Worm (Caenorhabditis elegans) whole organism, late embryonic: Measurements from ENCODE around the gene str-185.

ENCODE experiments used
- F13H6.1 ChIP-seq: sonication (generic microtip); optimal IDR thresholded peaks from 2 replicates; lab custom pipeline; 2016; ENCODE audit warnings: missing genetic modification characterization, missing compliant biosample characterization
- K09A11.1 ChIP-seq: sonication (generic microtip); optimal IDR thresholded peaks from 2 replicates; lab custom pipeline; 2017; ENCODE audit warnings: antibody characterized with exemption, mild to moderate bottlenecking, missing genetic modification characterization, missing compliant biosample characterization; ENCODE audit not compliant: insufficient read depth
- ahr-1 ChIP-seq: sonication (generic microtip); optimal IDR thresholded peaks from 2 replicates; lab custom pipeline; 2016; ENCODE audit warnings: missing genetic modification characterization, missing compliant biosample characterization
- ama-1 ChIP-seq: fragments of 150-350 bp; optimal IDR thresholded peaks from 2 replicates; lab custom pipeline; 2014
- ceh-19 ChIP-seq: fragments of 200-800 bp; sonication (Bioruptor generic); optimal IDR thresholded peaks from 2 replicates; lab custom pipeline; 2018; ENCODE audit warnings: mild to moderate bottlenecking, missing genetic modification characterization, missing compliant biosample characterization
- ceh-22 ChIP-seq: sonication (generic microtip); optimal IDR thresholded peaks from 2 replicates; lab custom pipeline; 2017; ENCODE audit warnings: missing biosample characterization, missing genetic modification characterization
- ceh-31 ChIP-seq: sonication (generic microtip); optimal IDR thresholded peaks from 2 replicates; lab custom pipeline; 2016; ENCODE audit warnings: missing genetic modification characterization, missing compliant biosample characterization
- ceh-48 ChIP-seq: sonication (generic microtip); optimal IDR thresholded peaks from 2 replicates; lab custom pipeline; 2016; ENCODE audit warnings: missing genetic modification characterization, inconsistent platforms, missing compliant biosample characterization
- ceh-6 ChIP-seq: fragments of 200-800 bp; sonication (Bioruptor generic); optimal IDR thresholded peaks from 2 replicates; lab custom pipeline; 2018; ENCODE audit warnings: mild to moderate bottlenecking, missing genetic modification characterization, missing compliant biosample characterization
- ceh-9 ChIP-seq: sonication (generic microtip); optimal IDR thresholded peaks from 2 replicates; lab custom pipeline; 2016; ENCODE audit warnings: mild to moderate bottlenecking, missing genetic modification characterization, inconsistent platforms, missing compliant biosample characterization
- che-1 ChIP-seq: sonication (generic microtip); optimal IDR thresholded peaks from 2 replicates; lab custom pipeline; 2016; ENCODE audit warnings: mild to moderate bottlenecking, missing genetic modification characterization, missing compliant biosample characterization
- elt-4 ChIP-seq: sonication (generic microtip); optimal IDR thresholded peaks from 2 replicates; lab custom pipeline; 2016; ENCODE audit warnings: missing genetic modification characterization, missing compliant biosample characterization
- ets-4 ChIP-seq: sonication (generic microtip); optimal IDR thresholded peaks from 2 replicates; lab custom pipeline; 2016; ENCODE audit warnings: missing genetic modification characterization, missing compliant biosample characterization
- fkh-10 ChIP-seq: fragments of 150-350 bp; optimal IDR thresholded peaks from 2 replicates; lab custom pipeline; 2014; ENCODE audit warnings: missing biosample characterization, missing genetic modification reagents, missing genetic modification characterization
- fkh-6 ChIP-seq: sonication (generic microtip); optimal IDR thresholded peaks from 2 replicates; lab custom pipeline; 2016; ENCODE audit warnings: missing genetic modification characterization, missing compliant biosample characterization
- gmeb-2 ChIP-seq: sonication (generic microtip); optimal IDR thresholded peaks from 2 replicates; lab custom pipeline; 2016; ENCODE audit warnings: missing genetic modification characterization, inconsistent platforms, missing compliant biosample characterization
- hlh-13 ChIP-seq: fragments of 200-800 bp; sonication (Bioruptor generic); optimal IDR thresholded peaks from 2 replicates; lab custom pipeline; 2018; ENCODE audit warnings: mild to moderate bottlenecking, missing genetic modification characterization, missing compliant biosample characterization
- hlh-15 ChIP-seq: sonication (generic microtip); optimal IDR thresholded peaks from 2 replicates; lab custom pipeline; 2016; ENCODE audit warnings: missing genetic modification characterization, missing compliant biosample characterization
- lin-11 ChIP-seq: fragments of 200-800 bp; sonication (Bioruptor generic); optimal IDR thresholded peaks from 2 replicates; lab custom pipeline; 2018; ENCODE audit warnings: mild to moderate bottlenecking, missing genetic modification characterization, missing compliant biosample characterization
- madf-2 ChIP-seq: sonication (generic microtip); optimal IDR thresholded peaks from 2 replicates; lab custom pipeline; 2017; ENCODE audit warnings: missing genetic modification characterization, missing compliant biosample characterization
- nhr-11 ChIP-seq: fragments of 150-350 bp; optimal IDR thresholded peaks from 2 replicates; lab custom pipeline; 2014; ENCODE audit warnings: missing biosample characterization, missing genetic modification characterization
- nhr-232 ChIP-seq: sonication (generic microtip); optimal IDR thresholded peaks from 2 replicates; lab custom pipeline; 2016; ENCODE audit warnings: missing genetic modification characterization, missing compliant biosample characterization
- odd-2 ChIP-seq: sonication (generic microtip); optimal IDR thresholded peaks from 2 replicates; lab custom pipeline; 2017; ENCODE audit warnings: antibody characterized with exemption, mild to moderate bottlenecking, missing genetic modification characterization, missing compliant biosample characterization
- pag-3 ChIP-seq: sonication (generic microtip); optimal IDR thresholded peaks from 2 replicates; lab custom pipeline; 2016; ENCODE audit warnings: missing compliant biosample characterization, missing genetic modification characterization, borderline replicate concordance
- pax-1 ChIP-seq: fragments of 150-350 bp; optimal IDR thresholded peaks from 2 replicates; lab custom pipeline; 2014; ENCODE audit warnings: missing biosample characterization, missing genetic modification characterization
- pha-2 ChIP-seq: sonication (generic microtip); optimal IDR thresholded peaks from 2 replicates; lab custom pipeline; 2017; ENCODE audit warnings: mild to moderate bottlenecking, missing genetic modification characterization, missing compliant biosample characterization
- sox-2 ChIP-seq: fragments of 200-800 bp; sonication (Bioruptor generic); IDR thresholded peaks from 2 replicates; pipeline ENCODE4 v1.3.6; 2022; ENCODE audit warnings: missing genetic modification reagents, missing genetic modification characterization, missing compliant biosample characterization
- tbx-2 ChIP-seq: sonication (generic microtip); optimal IDR thresholded peaks from 2 replicates; lab custom pipeline; 2016; ENCODE audit warnings: missing genetic modification characterization, missing compliant biosample characterization
- tbx-7 ChIP-seq: sonication (generic microtip); optimal IDR thresholded peaks from 2 replicates; lab custom pipeline; 2016; ENCODE audit warnings: missing genotype, missing genetic modification characterization, missing compliant biosample characterization
- ttx-3 ChIP-seq: sonication (generic microtip); optimal IDR thresholded peaks from 2 replicates; lab custom pipeline; 2016; ENCODE audit warnings: missing genetic modification reagents, missing genetic modification characterization, missing compliant biosample characterization
- unc-3 ChIP-seq, 2 experiments: fragments of 200-800 bp in 1 of 2; sonication (Bioruptor generic) in 1 of 2; sonication (generic microtip) in 1 of 2; conservative IDR thresholded peaks in 1 of 2; optimal IDR thresholded peaks in 1 of 2; 2 replicates each; pipeline versions ENCODE4 v1.3.6 to Lab custom; 2016 to 2022; ENCODE audit warnings: missing compliant biosample characterization in 2 of 2, missing genetic modification characterization in 2 of 2, missing genetic modification reagents in 1 of 2
- unc-42 ChIP-seq: sonication (generic microtip); optimal IDR thresholded peaks from 2 replicates; lab custom pipeline; 2016; ENCODE audit warnings: missing genotype, missing genetic modification characterization, missing compliant biosample characterization
- unc-86 ChIP-seq: sonication (generic microtip); optimal IDR thresholded peaks from 2 replicates; lab custom pipeline; 2016; ENCODE audit warnings: missing genetic modification characterization, missing compliant biosample characterization
- zip-5 ChIP-seq: sonication (generic microtip); optimal IDR thresholded peaks from 2 replicates; lab custom pipeline; 2016; ENCODE audit warnings: missing genetic modification characterization, missing compliant biosample characterization

str-185 gene

DNA sequence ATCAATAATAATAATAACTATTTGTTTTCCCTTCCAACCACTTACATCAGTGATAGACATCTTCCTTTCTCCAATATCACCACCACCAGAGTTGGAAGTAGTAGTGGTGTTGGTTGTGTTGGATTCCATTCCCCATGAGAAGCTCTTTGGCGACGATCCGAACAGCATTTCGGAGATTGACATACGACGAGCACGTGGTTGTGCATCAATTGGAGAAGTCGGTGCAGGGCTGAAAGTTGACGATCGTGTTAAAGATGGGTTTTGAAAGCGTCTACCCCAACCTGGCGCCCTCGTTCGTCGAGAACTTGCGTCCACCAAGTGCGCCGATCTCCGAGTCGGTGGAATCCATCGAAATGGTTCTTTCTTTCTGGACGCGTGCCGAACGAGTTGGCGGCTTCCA is 39.3 kb upstream of the str-185 start:
- TF ChIP-seq sox-2 (no peak), pha-2 (tag; lab: Kevin White, UChicago) (no peak)
- TF ChIP-seq, all 69 proteins: peak for 0

DNA sequence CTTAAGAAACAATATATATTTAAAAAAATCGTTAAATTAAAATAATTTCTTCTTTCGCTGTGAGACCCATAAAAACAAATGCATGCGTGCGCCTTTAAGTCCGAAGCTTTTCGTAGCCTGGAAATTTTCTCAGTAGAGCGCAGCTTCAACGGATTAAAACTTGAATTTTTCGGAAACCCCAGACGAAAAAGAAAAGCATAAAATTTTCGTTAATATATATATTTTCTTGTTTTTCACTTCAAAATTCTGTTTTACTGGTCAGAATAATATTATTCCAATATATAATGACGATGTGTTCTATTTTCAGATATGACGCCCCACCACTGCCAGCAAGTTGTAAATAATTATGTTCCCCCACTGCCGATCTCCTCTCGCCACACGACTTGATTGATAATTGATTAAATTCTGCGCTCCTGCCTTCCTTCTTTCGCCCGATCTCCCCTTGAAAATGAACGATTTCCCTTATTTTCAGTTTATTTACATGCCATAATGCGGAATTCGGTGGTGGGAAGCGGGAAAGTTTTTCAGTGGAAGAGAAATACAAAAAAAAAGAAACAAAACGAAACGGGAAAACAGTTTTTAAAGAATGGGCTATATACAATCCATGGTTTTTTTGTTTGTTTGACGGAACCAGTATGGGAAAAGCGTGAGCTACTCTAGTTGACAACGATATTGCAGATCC is 38.4 kb upstream of the str-185 start:
- TF ChIP-seq ama-1 (lab: Kevin White, UChicago), result peak; percentile 40
- no peak for TF ChIP-seq K09A11.1 (tag; lab: Kevin White, UChicago)
- no peak for TF ChIP-seq fkh-10 (GFP tag; lab: Kevin White, UChicago)

DNA sequence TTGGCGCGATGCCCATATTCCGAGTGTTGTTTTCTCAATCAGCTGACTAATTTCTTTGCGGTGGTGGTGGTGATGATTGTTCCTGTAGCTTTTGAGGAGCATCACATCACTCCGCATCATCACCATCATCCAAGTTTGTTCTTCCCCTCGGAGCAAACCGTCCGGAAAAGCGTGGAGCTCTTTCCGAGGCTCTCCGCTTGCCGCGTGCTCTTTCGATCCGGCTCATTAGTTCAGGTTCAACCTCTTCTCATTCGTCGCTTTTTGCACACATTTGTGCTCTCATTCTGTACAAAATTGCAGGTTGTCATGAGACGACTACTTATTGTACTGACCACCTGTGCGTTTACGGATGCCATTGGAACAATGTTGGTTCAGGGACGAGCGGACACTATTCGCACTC is 35.4 kb upstream of the str-185 start, which contains the start of gene M01H9.5:
M01H9.5 (plus strand) TSS at position 301 of the 400 bp plus-strand sequence.
- TF ChIP-seq ceh-6 (GFP tag; lab: Kevin White, UChicago) (no peak), zip-5 (tag; lab: Kevin White, UChicago) (no peak), gmeb-2 (tag; lab: Kevin White, UChicago) (no peak), ceh-19 (no peak), ama-1 (lab: Kevin White, UChicago) (no peak), ttx-3 (tag; lab: Kevin White, UChicago) (no peak), hlh-13 (GFP tag; lab: Kevin White, UChicago) (no peak), pag-3 (tag; lab: Kevin White, UChicago) (no peak), unc-42 (tag; lab: Kevin White, UChicago) (no peak), nhr-11 (tag; lab: Kevin White, UChicago) (no peak), che-1 (tag; lab: Kevin White, UChicago) (no peak), unc-86 (tag; lab: Kevin White, UChicago) (no peak), unc-3 (GFP tag; conservative IDR thresholded peaks at IDR 0.05; lab: Robert Waterston, UW) (no peak), unc-3 (tag; optimal IDR thresholded peaks at IDR 0.05; lab: Kevin White, UChicago) (no peak), ets-4 (no peak), K09A11.1 (tag; lab: Kevin White, UChicago) (no peak), ceh-22 (tag; lab: Kevin White, UChicago) (no peak), tbx-7 (no peak)

DNA sequence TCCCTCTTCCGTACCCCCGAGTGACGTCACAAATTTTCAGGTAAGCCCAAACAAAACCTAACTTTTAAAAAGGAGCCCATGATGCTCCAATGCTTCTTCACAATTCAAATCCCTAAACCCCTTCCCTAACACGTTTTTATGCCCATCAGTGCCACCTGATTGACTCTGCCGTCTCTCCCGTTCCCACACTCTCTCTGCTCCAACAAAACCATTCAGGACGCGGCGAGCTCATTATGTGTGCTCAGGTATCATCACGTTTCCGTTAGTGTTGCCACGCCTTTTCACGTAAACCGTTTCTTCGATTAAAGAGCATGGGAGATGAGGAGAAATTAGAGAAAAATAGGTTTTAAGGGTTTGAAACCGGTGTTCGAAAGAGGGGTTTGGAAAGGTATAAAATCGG is 33.3 kb upstream of the str-185 start, which contains the start of gene M01H9.2:
M01H9.2 (minus strand) TSS at position 101 of the 400 bp plus-strand sequence.
- no peak for TF ChIP-seq ahr-1 (tag; lab: Kevin White, UChicago)
- TF ChIP-seq ceh-31, result no peak
- no peak for TF ChIP-seq ceh-6 (GFP tag; lab: Kevin White, UChicago)
- no peak for TF ChIP-seq F13H6.1
- no peak for TF ChIP-seq tbx-7
- no peak for TF ChIP-seq zip-5 (tag; lab: Kevin White, UChicago)
- no peak for TF ChIP-seq odd-2 (tag; lab: Kevin White, UChicago)
- no peak for TF ChIP-seq lin-11 (tag; lab: Kevin White, UChicago)
- TF ChIP-seq ceh-48 (tag; lab: Kevin White, UChicago), result no peak
- no peak for TF ChIP-seq tbx-2 (tag; lab: Kevin White, UChicago)
- no peak for TF ChIP-seq madf-2
- TF ChIP-seq nhr-232 (tag; lab: Kevin White, UChicago), result no peak
- no peak for TF ChIP-seq ceh-9 (tag; lab: Kevin White, UChicago)
- TF ChIP-seq nhr-11 (tag; lab: Kevin White, UChicago), result no peak
- no peak for TF ChIP-seq elt-4 (tag; lab: Kevin White, UChicago)
- TF ChIP-seq ceh-19, result no peak
- no peak for TF ChIP-seq ets-4
- TF ChIP-seq fkh-6 (tag; lab: Kevin White, UChicago), result no peak
- no peak for TF ChIP-seq pax-1
- no peak for TF ChIP-seq hlh-15 (tag; lab: Kevin White, UChicago)
